Fruit fly (Drosophila melanogaster): ENCODE data around the gene CG32712.

CG32712 gene

DNA sequence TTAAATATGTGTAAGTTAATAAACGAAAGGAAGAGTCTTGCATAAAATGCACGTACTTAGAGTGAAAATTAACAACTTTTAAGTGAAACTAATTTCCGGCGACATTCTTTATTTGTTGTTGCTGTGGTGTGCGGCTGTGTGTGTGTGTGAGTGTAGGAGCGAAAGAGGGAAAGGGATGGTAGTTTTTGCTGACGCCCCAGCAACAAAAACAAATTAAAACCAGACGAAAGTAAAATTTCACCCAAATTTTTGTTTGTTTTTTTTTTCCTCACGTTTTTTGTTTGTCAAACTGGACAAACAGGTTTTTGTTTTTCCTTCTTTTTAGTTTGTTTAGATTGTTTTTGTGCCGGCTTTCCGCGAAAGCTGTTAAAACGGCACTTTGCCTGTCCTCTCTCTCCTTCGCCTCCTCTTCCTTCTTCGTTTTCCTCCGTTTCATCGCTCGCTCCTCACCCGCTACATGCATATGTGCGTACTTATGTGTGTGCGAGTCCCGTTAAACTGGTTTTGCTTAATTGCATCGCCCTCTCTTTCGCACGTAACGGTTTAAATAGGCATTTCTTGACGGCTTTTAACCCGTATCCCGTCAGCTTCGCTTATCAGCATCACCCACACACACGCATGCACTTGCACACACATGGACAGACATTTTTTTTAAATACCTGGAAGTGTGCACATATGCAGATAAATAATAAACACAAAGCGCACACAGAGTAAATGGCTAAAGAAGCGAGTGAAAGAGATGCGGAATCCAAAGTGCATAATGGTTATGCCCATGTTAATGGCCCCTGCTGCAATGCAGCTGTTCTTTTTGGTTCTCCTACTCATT lies 3.9 kb upstream of the CG32712 start, which contains the start of gene Miga:
Gene Miga, minus strand, starts transcription at position 536 of the 826 bp plus-strand sequence.
- TF ChIP-seq CG8301 (tag; optimal IDR thresholded peaks at IDR 0.05): peak; percentile 2
- peak; percentile 11; the same call in 1 of the 2 replicates for TF ChIP-seq Ets98B (GFP tag; IDR thresholded peaks at IDR 0.05)
- peak; percentile 32; the same call in 1 of the 2 replicates for TF ChIP-seq CG32121 (GFP tag; IDR thresholded peaks at IDR 0.05)
- TF ChIP-seq CG9948 (tag; optimal IDR thresholded peaks at IDR 0.05): no peak
- no peak for TF ChIP-seq CG8159 (tag; optimal IDR thresholded peaks at IDR 0.05)
- peak; percentile 36 for TF ChIP-seq Pif1B (GFP tag; optimal IDR thresholded peaks at IDR 0.05)
- TF ChIP-seq CG10348 (GFP tag; IDR thresholded peaks at IDR 0.05): no peak
- 0 out of 3 replicates have a peak, but pooled peaks have one; percentile 40 for TF ChIP-seq CG4496 (GFP tag; IDR thresholded peaks at IDR 0.05)
- no peak for TF ChIP-seq CG13204 (GFP tag; optimal IDR thresholded peaks at IDR 0.05)
- no peak for TF ChIP-seq D1 (tag; optimal IDR thresholded peaks at IDR 0.05)
- TF ChIP-seq CG34367 (tag; optimal IDR thresholded peaks at IDR 0.05): no peak
- TF ChIP-seq CG17806 (tag; optimal IDR thresholded peaks at IDR 0.05): no peak
- peak; percentile 92 for TF ChIP-seq EcR (GFP tag; optimal IDR thresholded peaks at IDR 0.05)

DNA sequence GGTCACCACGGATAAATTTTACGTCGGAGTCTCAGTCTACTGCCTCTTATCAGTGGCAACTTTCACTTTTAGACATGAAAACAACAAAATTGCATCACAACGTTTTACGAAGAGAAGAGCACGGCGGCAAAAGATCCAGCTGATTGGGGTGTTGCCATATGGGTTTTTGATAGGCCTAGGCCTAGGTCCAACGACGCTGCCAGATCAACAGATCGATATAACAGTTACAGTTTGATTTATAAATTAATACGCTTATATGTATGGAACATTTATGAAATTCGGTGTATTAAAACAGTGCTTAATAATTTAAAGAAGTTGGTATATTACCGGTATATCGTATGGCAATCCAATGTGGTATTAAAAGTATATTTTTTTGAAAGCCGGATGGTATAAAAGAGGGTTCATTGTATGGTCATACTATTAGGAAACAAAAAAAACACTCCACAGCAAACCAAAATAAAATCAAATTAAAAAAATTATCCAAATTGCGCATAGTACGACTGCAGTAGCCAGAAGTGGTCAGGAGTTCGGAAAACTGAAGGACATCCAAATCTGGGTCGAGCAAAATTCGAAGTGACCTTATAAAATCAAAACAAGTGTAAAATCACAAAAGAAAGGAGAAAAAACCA lies 3.2 kb upstream of the CG32712 start, which contains the start of gene CG1440:
Gene CG1440, plus strand, starts transcription at position 402 of the 629 bp plus-strand sequence.
- TF ChIP-seq CG14655 (GFP tag; optimal IDR thresholded peaks at IDR 0.05) (no peak), CG34367 (tag; optimal IDR thresholded peaks at IDR 0.05) (peak; percentile 49), CG32121 (GFP tag; IDR thresholded peaks at IDR 0.05) (peak; percentile 30; the same call in 1 of the 2 replicates), rn (GFP tag; IDR thresholded peaks at IDR 0.05) (no peak), fd96Ca (GFP tag; IDR thresholded peaks at IDR 0.05) (0 out of 3 replicates have a peak, but pooled peaks have one; percentile 23), Snoo (tag; optimal IDR thresholded peaks at IDR 0.05) (peak; percentile 6), CG15710 (tag; optimal IDR thresholded peaks at IDR 0.05) (peak; percentile 34), Ets98B (GFP tag; IDR thresholded peaks at IDR 0.05) (peak; percentile 18; the same call in 1 of the 2 replicates), D1 (tag; optimal IDR thresholded peaks at IDR 0.05) (no peak), CG8159 (tag; optimal IDR thresholded peaks at IDR 0.05) (no peak), CG12605 (GFP tag; IDR thresholded peaks at IDR 0.05) (peak; percentile 11; the same call in 1 of the 2 replicates), CG17806 (tag; optimal IDR thresholded peaks at IDR 0.05) (peak; percentile 32), CG8301 (tag; optimal IDR thresholded peaks at IDR 0.05) (no peak), CG4496 (GFP tag; IDR thresholded peaks at IDR 0.05) (peak; percentile 10; the same call in 1 of the 3 replicates)

DNA sequence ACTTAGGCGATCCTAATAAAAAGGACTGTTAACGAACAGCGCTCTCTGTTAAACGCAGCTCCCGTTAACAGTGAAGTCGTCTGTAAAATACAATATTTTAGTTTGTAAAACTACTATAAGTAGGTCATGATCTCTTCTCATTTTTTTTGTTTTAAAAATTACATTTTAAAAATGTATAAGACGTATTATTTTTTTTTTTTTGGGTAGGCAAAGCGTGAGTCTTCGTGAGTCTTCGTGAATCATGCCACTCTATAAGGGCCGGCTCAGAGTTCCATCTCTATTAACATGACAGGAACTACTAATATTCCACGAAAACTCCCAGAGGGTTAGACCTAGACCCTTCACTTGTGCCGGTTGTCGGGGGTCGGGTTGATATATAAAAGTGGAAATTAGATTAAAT lies 11.0 kb downstream of the CG32712 start:
- TF ChIP-seq CG17806 (tag; optimal IDR thresholded peaks at IDR 0.05) (no peak), CG13204 (GFP tag; optimal IDR thresholded peaks at IDR 0.05) (no peak), CG12605 (GFP tag; IDR thresholded peaks at IDR 0.05) (no peak), CG8301 (tag; optimal IDR thresholded peaks at IDR 0.05) (no peak), EcR (GFP tag; optimal IDR thresholded peaks at IDR 0.05) (no peak), CG34367 (tag; optimal IDR thresholded peaks at IDR 0.05) (no peak), Ets98B (GFP tag; IDR thresholded peaks at IDR 0.05) (no peak), gl (tag; optimal IDR thresholded peaks at IDR 0.05) (no peak), CG14655 (GFP tag; optimal IDR thresholded peaks at IDR 0.05) (no peak), CG9948 (tag; optimal IDR thresholded peaks at IDR 0.05) (no peak), CG15710 (tag; optimal IDR thresholded peaks at IDR 0.05) (no peak), Snoo (tag; optimal IDR thresholded peaks at IDR 0.05) (no peak), rn (GFP tag; IDR thresholded peaks at IDR 0.05) (no peak), CG32121 (GFP tag; IDR thresholded peaks at IDR 0.05) (no peak), Pif1B (GFP tag; optimal IDR thresholded peaks at IDR 0.05) (no peak), D1 (tag; optimal IDR thresholded peaks at IDR 0.05) (no peak), CG8159 (tag; optimal IDR thresholded peaks at IDR 0.05) (no peak)

DNA sequence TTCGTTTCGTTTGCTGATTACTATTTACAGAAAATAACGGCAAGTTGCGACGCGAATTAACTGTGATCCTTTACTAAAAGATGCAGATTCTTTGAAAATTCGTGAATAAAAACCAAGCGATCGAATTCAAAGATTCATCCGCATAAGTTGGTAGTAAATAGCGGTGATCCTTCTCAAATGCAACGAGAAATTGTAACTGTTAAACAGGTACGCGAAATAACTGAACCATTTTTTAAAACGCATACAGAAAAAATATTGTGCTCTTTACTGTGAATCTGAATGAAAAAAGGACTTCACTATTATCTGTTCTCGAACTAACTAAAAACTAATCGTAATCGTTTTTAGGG lies 12.2 kb downstream of the CG32712 start:
- no peak for TF ChIP-seq rn (GFP tag; IDR thresholded peaks at IDR 0.05)
- TF ChIP-seq CG10348 (GFP tag; IDR thresholded peaks at IDR 0.05): no peak
- no peak for TF ChIP-seq Pif1A (GFP tag; optimal IDR thresholded peaks at IDR 0.05)
- TF ChIP-seq CG8301 (tag; optimal IDR thresholded peaks at IDR 0.05): no peak
- no peak for TF ChIP-seq CG15710 (tag; optimal IDR thresholded peaks at IDR 0.05)

DNA sequence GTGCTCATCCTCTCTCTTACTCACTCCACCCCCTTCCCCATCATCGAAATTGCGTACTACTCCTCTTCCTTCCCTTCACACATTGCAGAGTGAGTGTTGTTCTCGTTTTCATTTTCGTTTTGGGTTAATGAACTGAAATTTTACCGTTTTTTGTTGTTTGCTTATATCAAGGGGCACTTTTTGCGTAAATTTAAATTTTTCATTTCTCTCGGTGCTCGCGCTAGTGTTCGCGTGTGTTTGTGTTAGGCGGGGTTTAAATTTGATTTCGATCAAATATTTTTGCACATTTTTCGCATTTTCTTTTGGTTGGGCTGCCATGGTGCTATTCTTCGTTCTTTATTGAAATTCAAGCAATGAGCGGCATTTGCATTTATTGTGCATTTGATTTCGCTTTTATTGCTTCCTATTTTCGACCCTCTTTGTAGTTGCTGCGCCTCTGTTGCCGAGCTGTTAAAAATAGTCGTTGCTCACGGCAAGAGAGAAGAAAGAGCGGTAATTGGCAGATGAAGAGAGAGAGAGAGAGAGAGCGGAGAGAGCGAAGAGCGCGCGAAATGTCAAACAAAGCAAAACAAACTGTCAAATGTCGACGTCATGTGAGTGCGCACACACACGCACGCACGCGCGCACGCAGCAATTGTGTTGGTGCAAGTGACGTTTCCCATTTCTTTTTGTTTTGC lies 12.7 kb downstream of the CG32712 start:
- peak; percentile 72 for TF ChIP-seq Pif1A (GFP tag; optimal IDR thresholded peaks at IDR 0.05)
- TF ChIP-seq CG34367 (tag; optimal IDR thresholded peaks at IDR 0.05): peak; percentile 69
- peak; percentile 71 for TF ChIP-seq CG32121 (GFP tag; IDR thresholded peaks at IDR 0.05)
- no peak for TF ChIP-seq Pif1B (GFP tag; optimal IDR thresholded peaks at IDR 0.05)
- TF ChIP-seq Ets98B (GFP tag; IDR thresholded peaks at IDR 0.05): peak; percentile 92
- TF ChIP-seq CG10348 (GFP tag; IDR thresholded peaks at IDR 0.05): no peak
- TF ChIP-seq CG14655 (GFP tag; optimal IDR thresholded peaks at IDR 0.05): no peak
- peak; percentile 88 for TF ChIP-seq CG4496 (GFP tag; IDR thresholded peaks at IDR 0.05)
- peak; percentile 16 for TF ChIP-seq CG9948 (tag; optimal IDR thresholded peaks at IDR 0.05)
- peak; percentile 33 for TF ChIP-seq CG8159 (tag; optimal IDR thresholded peaks at IDR 0.05)
- peak; percentile 81 for TF ChIP-seq CG13204 (GFP tag; optimal IDR thresholded peaks at IDR 0.05)
- TF ChIP-seq rn (GFP tag; IDR thresholded peaks at IDR 0.05): no peak
- TF ChIP-seq CG17806 (tag; optimal IDR thresholded peaks at IDR 0.05): peak; percentile 3
- peak; percentile 87 for TF ChIP-seq EcR (GFP tag; optimal IDR thresholded peaks at IDR 0.05)
- peak; percentile 90 for TF ChIP-seq gl (tag; optimal IDR thresholded peaks at IDR 0.05)
- TF ChIP-seq CG15710 (tag; optimal IDR thresholded peaks at IDR 0.05): peak; percentile 29
- TF ChIP-seq CG8301 (tag; optimal IDR thresholded peaks at IDR 0.05): peak; percentile 40
- TF ChIP-seq CG12605 (GFP tag; IDR thresholded peaks at IDR 0.05): peak; percentile 96
- TF ChIP-seq D1 (tag; optimal IDR thresholded peaks at IDR 0.05): peak; percentile 31

Data from whole organism, pupa.